Worm (Caenorhabditis elegans): ENCODE results near the gene C49C8.6.

DNA sequence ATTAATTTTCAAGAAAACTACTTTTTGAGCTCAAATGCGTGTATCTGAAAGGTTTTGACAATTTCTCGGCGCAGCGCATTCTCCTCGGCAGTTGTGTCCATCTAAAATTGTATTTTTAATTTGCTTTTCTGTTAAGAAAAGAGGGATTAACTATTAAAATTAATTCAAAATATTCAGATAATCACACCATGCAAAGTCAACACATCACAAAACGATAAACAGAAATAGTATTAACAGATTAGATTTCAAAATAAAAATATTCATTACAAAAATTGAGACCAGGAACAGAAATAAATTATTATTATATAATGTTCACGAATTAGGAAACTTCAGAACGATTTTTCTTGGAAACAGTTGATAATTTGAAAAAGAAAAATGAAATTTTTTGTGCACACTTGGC, 28.5 kb upstream of the C49C8.6 start, which contains the start of gene pole-2:
- TF ChIP-seq R02D3.7 (tag; optimal IDR thresholded peaks at IDR 0.05) = no peak
- no peak for TF ChIP-seq crh-2 (tag; optimal IDR thresholded peaks at IDR 0.05)
- TF ChIP-seq snpc-4 (tag; optimal IDR thresholded peaks at IDR 0.05) = no peak
- TF ChIP-seq lsy-2 (tag; optimal IDR thresholded peaks at IDR 0.05) = no peak
- TF ChIP-seq C34F6.9 (tag; optimal IDR thresholded peaks at IDR 0.05) = no peak
